Fruit fly (Drosophila melanogaster): Measurements from ENCODE around the gene CG10510.

- TF ChIP-seq toe (GFP tag; optimal IDR thresholded peaks at IDR 0.05) (no peak), Clk (GFP tag; optimal IDR thresholded peaks at IDR 0.05) (no peak), bab1 (GFP tag; optimal IDR thresholded peaks at IDR 0.05) (peak; percentile 39), pad (GFP tag; optimal IDR thresholded peaks at IDR 0.05) (no peak), tj (GFP tag; optimal IDR thresholded peaks at IDR 0.05) (peak; percentile 1)
These were observed 6.9 kb upstream of the CG10510 start, which contains the start of the genes Trmt112 and Ilk for dm6 chr3L:21216697-21217291.
